Fruit fly (Drosophila melanogaster) whole organism, embryonic: Measurements from ENCODE around the gene CG5254.

Source experiments
- BEAF-32 ChIP-seq: fragments of 200-800 bp; sonication (Bioruptor generic); optimal IDR thresholded peaks from 3 replicates; lab custom pipeline; 2017; ENCODE audit warnings: missing biosample characterization, missing genetic modification characterization, mild to moderate bottlenecking, moderate library complexity, missing genetic modification reagents
- BtbVII ChIP-seq: fragments of 200-800 bp; sonication (Bioruptor generic); optimal IDR thresholded peaks from 3 replicates; lab custom pipeline; 2017; ENCODE audit warnings: missing biosample characterization, mild to moderate bottlenecking, missing genetic modification characterization
- CG10654 ChIP-seq: fragments of 200-800 bp; sonication (Bioruptor generic); optimal IDR thresholded peaks from 2 replicates; lab custom pipeline; 2016; ENCODE audit warnings: missing biosample characterization, missing genetic modification characterization
- CG11085 ChIP-seq: fragments of 200-800 bp; sonication (Bioruptor generic); IDR thresholded peaks from 2 replicates; pipeline ENCODE4 v1.3.6; 2022; ENCODE audit warnings: missing biosample characterization, missing genetic modification characterization
- CG11560 ChIP-seq: fragments of 200-800 bp; sonication (Bioruptor generic); IDR thresholded peaks from 3 replicates; pipeline ENCODE4 v1.3.6; 2022; ENCODE audit warnings: missing biosample characterization, missing genetic modification characterization
- CG11723 ChIP-seq: fragments of 200-800 bp; sonication (Bioruptor generic); optimal IDR thresholded peaks from 2 replicates; lab custom pipeline; 2017; ENCODE audit warnings: missing biosample characterization, mild to moderate bottlenecking, missing genetic modification characterization
- CG14965 ChIP-seq: fragments of 200-800 bp; sonication (Bioruptor generic); optimal IDR thresholded peaks from 2 replicates; lab custom pipeline; 2016; ENCODE audit warnings: missing biosample characterization, missing genetic modification characterization, borderline replicate concordance
- CG16779 ChIP-seq: fragments of 200-800 bp; sonication (Bioruptor generic); IDR thresholded peaks from 2 replicates; pipeline ENCODE4 v1.3.6; 2022; ENCODE audit warnings: missing biosample characterization, missing genetic modification characterization
- CG18764 ChIP-seq: fragments of 200-800 bp; sonication (Bioruptor generic); optimal IDR thresholded peaks from 3 replicates; lab custom pipeline; 2016; ENCODE audit warnings: missing biosample characterization, missing genetic modification characterization
- CG2202 ChIP-seq: fragments of 200-800 bp; sonication (Bioruptor generic); optimal IDR thresholded peaks from 2 replicates; lab custom pipeline; 2018; ENCODE audit warnings: missing biosample characterization, mild to moderate bottlenecking, missing genetic modification characterization
- CG31388 ChIP-seq: fragments of 200-800 bp; sonication (Bioruptor generic); optimal IDR thresholded peaks from 2 replicates; lab custom pipeline; 2016; ENCODE audit warnings: missing biosample characterization, missing genetic modification characterization
- CG3163 ChIP-seq: fragments of 200-800 bp; sonication (Bioruptor generic); optimal IDR thresholded peaks from 3 replicates; lab custom pipeline; 2016; ENCODE audit warnings: missing biosample characterization, missing genetic modification characterization
- CG42726 ChIP-seq: fragments of 200-800 bp; sonication (Bioruptor generic); IDR thresholded peaks from 2 replicates; pipeline ENCODE4 v1.3.6; 2022; ENCODE audit warnings: missing biosample characterization, missing genetic modification characterization; ENCODE audit not compliant: partially characterized antibody
- CG4854 ChIP-seq: fragments of 200-800 bp; sonication (Bioruptor generic); optimal IDR thresholded peaks from 2 replicates; lab custom pipeline; 2016; ENCODE audit warnings: missing biosample characterization, missing genetic modification characterization, inconsistent platforms
- CG7786 ChIP-seq: fragments of 200-800 bp; sonication (Bioruptor generic); optimal IDR thresholded peaks from 2 replicates; lab custom pipeline; 2016; ENCODE audit warnings: missing biosample characterization, missing genetic modification characterization
- CTCF ChIP-seq: fragments of 200-800 bp; sonication (Bioruptor generic); optimal IDR thresholded peaks from 2 replicates; lab custom pipeline; 2017; ENCODE audit warnings: missing biosample characterization, mild to moderate bottlenecking, missing genetic modification characterization, moderate library complexity
- Dbx ChIP-seq: fragments of 200-800 bp; sonication (Bioruptor generic); IDR thresholded peaks from 3 replicates; pipeline ENCODE4 v1.3.6; 2022; ENCODE audit warnings: missing biosample characterization, missing genetic modification characterization
- Dek ChIP-seq: fragments of 200-800 bp; sonication (Bioruptor generic); optimal IDR thresholded peaks from 3 replicates; lab custom pipeline; 2019; ENCODE audit warnings: missing biosample characterization, mild to moderate bottlenecking, missing genetic modification characterization, moderate library complexity
- Ets97D ChIP-seq: fragments of 200-800 bp; sonication (Bioruptor generic); optimal IDR thresholded peaks from 3 replicates; lab custom pipeline; 2016; ENCODE audit warnings: missing biosample characterization, missing genetic modification characterization
- Fer2 ChIP-seq: fragments of 200-800 bp; sonication (Bioruptor generic); optimal IDR thresholded peaks from 2 replicates; lab custom pipeline; 2018; ENCODE audit warnings: missing biosample characterization, mild to moderate bottlenecking, missing genetic modification characterization, moderate library complexity
- Hmr ChIP-seq: fragments of 200-800 bp; sonication (Bioruptor generic); optimal IDR thresholded peaks from 3 replicates; lab custom pipeline; 2017; ENCODE audit warnings: mild to moderate bottlenecking, missing biosample characterization, missing genetic modification reagents, missing genetic modification characterization
- Max ChIP-seq: fragments of 200-800 bp; sonication (Bioruptor generic); optimal IDR thresholded peaks from 2 replicates; lab custom pipeline; 2016; ENCODE audit warnings: missing biosample characterization, mild to moderate bottlenecking, missing genetic modification characterization
- Med ChIP-seq: fragments of 200-800 bp; sonication (Bioruptor generic); peaks from one replicate; lab custom pipeline; 2016; ENCODE audit warnings: missing biosample characterization, missing genetic modification characterization, mild to moderate bottlenecking, inconsistent platforms, moderate library complexity
- NFAT ChIP-seq: fragments of 200-800 bp; sonication (Bioruptor generic); IDR thresholded peaks from 2 replicates; pipeline ENCODE4 v1.3.6; 2022; ENCODE audit warnings: missing biosample characterization, missing genetic modification characterization
- Sox100B ChIP-seq: fragments of 200-800 bp; sonication (Bioruptor generic); optimal IDR thresholded peaks from 3 replicates; lab custom pipeline; 2018; ENCODE audit warnings: missing biosample characterization, mild to moderate bottlenecking, missing genetic modification characterization
- Ssrp ChIP-seq: fragments of 200-800 bp; sonication (Bioruptor generic); optimal IDR thresholded peaks from 2 replicates; lab custom pipeline; 2018; ENCODE audit warnings: missing biosample characterization, mild to moderate bottlenecking, missing genetic modification characterization, moderate library complexity
- ase ChIP-seq: fragments of 200-800 bp; sonication (Bioruptor generic); IDR thresholded peaks from 3 replicates; pipeline ENCODE4 v1.3.6; 2022; ENCODE audit warnings: missing biosample characterization, missing genetic modification characterization
- chm ChIP-seq: fragments of 200-800 bp; sonication (Bioruptor generic); IDR thresholded peaks from 2 replicates; pipeline ENCODE4 v1.3.6; 2022; ENCODE audit warnings: missing biosample characterization, missing genetic modification characterization
- chn ChIP-seq: fragments of 200-800 bp; sonication (Bioruptor generic); optimal IDR thresholded peaks from 2 replicates; lab custom pipeline; 2016; ENCODE audit warnings: missing biosample characterization, missing genetic modification characterization
- dimm ChIP-seq: fragments of 200-800 bp; sonication (Bioruptor generic); IDR thresholded peaks from 2 replicates; pipeline ENCODE4 v1.3.6; 2022; ENCODE audit warnings: missing biosample characterization, missing genetic modification characterization
- dysf ChIP-seq: fragments of 200-800 bp; sonication (Bioruptor generic); IDR thresholded peaks from 3 replicates; pipeline ENCODE4 v1.3.6; 2022; ENCODE audit warnings: missing biosample characterization, missing genetic modification characterization
- esg ChIP-seq: fragments of 200-800 bp; sonication (Bioruptor generic); conservative IDR thresholded peaks from 2 replicates; pipeline ENCODE4 v1.3.6; 2022; ENCODE audit warnings: missing biosample characterization, missing genetic modification characterization
- eve ChIP-seq, 2 experiments: fragments of >200 bp; optimal IDR thresholded peaks; 2 replicates each; lab custom pipeline; 2017; ENCODE audit warnings: missing biosample characterization in 2 of 2, missing genetic modification characterization in 2 of 2
- gcm ChIP-seq: fragments of 200-800 bp; sonication (Bioruptor generic); optimal IDR thresholded peaks from 2 replicates; lab custom pipeline; 2019; ENCODE audit warnings: missing biosample characterization, mild to moderate bottlenecking, missing genetic modification characterization, moderate library complexity
- gem ChIP-seq: fragments of 200-800 bp; sonication (Bioruptor generic); optimal IDR thresholded peaks from 2 replicates; lab custom pipeline; 2019; ENCODE audit warnings: missing biosample characterization, mild to moderate bottlenecking, missing genetic modification characterization, moderate library complexity
- hth ChIP-seq: fragments of >200 bp; optimal IDR thresholded peaks from 2 replicates; lab custom pipeline; 2017; ENCODE audit warnings: inconsistent platforms
- inv ChIP-seq: fragments of 200-800 bp; sonication (Bioruptor generic); IDR thresholded peaks from 2 replicates; pipeline ENCODE4 v1.3.6; 2022; ENCODE audit warnings: missing biosample characterization, missing genetic modification characterization; ENCODE audit not compliant: partially characterized antibody
- knrl ChIP-seq: fragments of 200-800 bp; sonication (Bioruptor generic); IDR thresholded peaks from 3 replicates; pipeline ENCODE4 v1.3.6; 2022; ENCODE audit warnings: missing biosample characterization, missing genetic modification characterization; ENCODE audit not compliant: partially characterized antibody
- lab ChIP-seq: fragments of 200-800 bp; sonication (Bioruptor generic); optimal IDR thresholded peaks from 3 replicates; lab custom pipeline; 2017; ENCODE audit warnings: missing biosample characterization, missing genetic modification characterization, mild to moderate bottlenecking, moderate library complexity, missing genetic modification reagents
- luna ChIP-seq: fragments of 200-800 bp; sonication (Bioruptor generic); optimal IDR thresholded peaks from 2 replicates; lab custom pipeline; 2016; ENCODE audit warnings: missing biosample characterization, missing genetic modification characterization
- nau ChIP-seq: fragments of 200-800 bp; sonication (Bioruptor generic); optimal IDR thresholded peaks from 3 replicates; lab custom pipeline; 2017; ENCODE audit warnings: missing biosample characterization, mild to moderate bottlenecking, missing genetic modification characterization, missing genetic modification reagents
- oc ChIP-seq: fragments of 200-800 bp; sonication (Bioruptor generic); optimal IDR thresholded peaks from 2 replicates; lab custom pipeline; 2018; ENCODE audit warnings: missing biosample characterization, mild to moderate bottlenecking, missing genetic modification characterization, moderate library complexity
- otp ChIP-seq: fragments of 200-800 bp; sonication (Bioruptor generic); IDR thresholded peaks from 3 replicates; pipeline ENCODE4, ENCODE4 v1.3.6; 2022; ENCODE audit warnings: missing biosample characterization, missing genetic modification characterization
- ranshi ChIP-seq: fragments of 200-800 bp; sonication (Bioruptor generic); IDR thresholded peaks from 2 replicates; pipeline ENCODE4 v1.3.6; 2022; ENCODE audit warnings: missing biosample characterization, missing genetic modification characterization
- sna ChIP-seq: fragments of 200-800 bp; sonication (Bioruptor generic); IDR thresholded peaks from 2 replicates; pipeline ENCODE4 v1.3.6; 2022; ENCODE audit warnings: missing biosample characterization, missing genetic modification characterization; ENCODE audit not compliant: partially characterized antibody
- unc-4 ChIP-seq: fragments of 200-800 bp; sonication (Bioruptor generic); IDR thresholded peaks from 2 replicates; pipeline ENCODE4 v1.3.6; 2022; ENCODE audit warnings: missing biosample characterization, missing genetic modification characterization; ENCODE audit not compliant: partially characterized antibody
- unpg ChIP-seq: fragments of 200-800 bp; sonication (Bioruptor generic); optimal IDR thresholded peaks from 3 replicates; lab custom pipeline; 2018; ENCODE audit warnings: missing biosample characterization, mild to moderate bottlenecking, missing genetic modification characterization, moderate library complexity
- usp ChIP-seq: fragments of >200 bp; optimal IDR thresholded peaks from 2 replicates; lab custom pipeline; 2017; ENCODE audit warnings: missing biosample characterization, missing genetic modification characterization
- vfl ChIP-seq: fragments of 200-800 bp; sonication (Bioruptor generic); optimal IDR thresholded peaks from 2 replicates; lab custom pipeline; 2016; ENCODE audit warnings: missing biosample characterization, missing genetic modification characterization
- zen ChIP-seq: fragments of 200-800 bp; sonication (Bioruptor generic); optimal IDR thresholded peaks from 3 replicates; lab custom pipeline; 2018; ENCODE audit warnings: missing biosample characterization, mild to moderate bottlenecking, missing genetic modification characterization, moderate library complexity
- zfh2 ChIP-seq: fragments of 200-800 bp; sonication (Bioruptor generic); optimal IDR thresholded peaks from 2 replicates; lab custom pipeline; 2016; ENCODE audit warnings: missing biosample characterization, missing genetic modification characterization

Gene CG5254

dm6 chrX:713249-713898, 36.8 kb upstream of the CG5254 start (continued):
- no peak for TF ChIP-seq usp (GFP tag; lab: Kevin White, UChicago)
- TF ChIP-seq BtbVII (GFP tag; lab: Kevin White, UChicago): no peak
- peak in 1 of 2 experiments; percentile 61 for TF ChIP-seq eve (GFP tag; optimal IDR thresholded peaks at IDR 0.05; lab: Kevin White, UChicago)
- TF ChIP-seq CG11085: no peak
- TF ChIP-seq Dek (tag; lab: Kevin White, UChicago): no peak
- TF ChIP-seq CG14965 (GFP tag; lab: Kevin White, UChicago): no peak
- no peak for TF ChIP-seq CG7786 (GFP tag; lab: Kevin White, UChicago)
- TF ChIP-seq CG11560 (tag; lab: Robert Waterston, UW): no peak
- TF ChIP-seq knrl (GFP tag; lab: Robert Waterston, UW): 0 out of 3 replicates have a peak, but pooled peaks have one; percentile 16
- TF ChIP-seq BEAF-32 (GFP tag; lab: Kevin White, UChicago): peak; percentile 46
- no peak for TF ChIP-seq CG11723 (GFP tag; lab: Kevin White, UChicago)
- no peak for TF ChIP-seq zen
- TF ChIP-seq CG3163 (GFP tag; lab: Kevin White, UChicago): no peak
- no peak for TF ChIP-seq ranshi
- TF ChIP-seq Ssrp (tag; lab: Kevin White, UChicago): no peak
- no peak for TF ChIP-seq CTCF (GFP tag; lab: Kevin White, UChicago)
- TF ChIP-seq Max (GFP tag; lab: Kevin White, UChicago): no peak
- no peak for TF ChIP-seq Sox100B (GFP tag; lab: Kevin White, UChicago)
- TF ChIP-seq chm (GFP tag; lab: Robert Waterston, UW): no peak
- TF ChIP-seq otp (GFP tag; lab: Robert Waterston, UW): no peak
- TF ChIP-seq luna: no peak
- TF ChIP-seq Hmr (GFP tag; lab: Kevin White, UChicago): no peak
- TF ChIP-seq CG31388 (GFP tag; lab: Kevin White, UChicago): no peak
- TF ChIP-seq CG16779: no peak
- TF ChIP-seq zfh2 (GFP tag; lab: Kevin White, UChicago): no peak
- TF ChIP-seq CG18764: no peak
- no peak for TF ChIP-seq Dbx
- no peak for TF ChIP-seq CG2202 (tag; lab: Kevin White, UChicago)
- TF ChIP-seq sna (GFP tag; lab: Robert Waterston, UW): no peak
- no peak for TF ChIP-seq unc-4 (GFP tag; lab: Robert Waterston, UW)
- no peak for TF ChIP-seq chn (GFP tag; lab: Kevin White, UChicago)
- peak; percentile 21 for TF ChIP-seq lab (GFP tag; lab: Kevin White, UChicago)
- TF ChIP-seq unpg: no peak
- no peak for TF ChIP-seq oc (tag; lab: Kevin White, UChicago)
- no peak for TF ChIP-seq dimm
- no peak for TF ChIP-seq NFAT (GFP tag; lab: Robert Waterston, UW)
- no peak for TF ChIP-seq dysf (GFP tag; lab: Robert Waterston, UW)
- no peak for TF ChIP-seq nau (GFP tag; lab: Kevin White, UChicago)
- TF ChIP-seq gcm: peak; percentile 66
- no peak for TF ChIP-seq CG42726 (GFP tag; lab: Robert Waterston, UW)
- no peak for TF ChIP-seq CG10654 (GFP tag; lab: Kevin White, UChicago)
- no peak for TF ChIP-seq esg (GFP tag; lab: Robert Waterston, UW)
- TF ChIP-seq Fer2: no peak
- TF ChIP-seq hth (lab: Kevin White, UChicago): no peak
- TF ChIP-seq ase (GFP tag; lab: Robert Waterston, UW): no peak
- TF ChIP-seq inv (GFP tag; lab: Robert Waterston, UW): no peak
- TF ChIP-seq Ets97D (GFP tag; lab: Kevin White, UChicago): no peak
- no peak for TF ChIP-seq vfl (GFP tag; lab: Kevin White, UChicago)
- TF ChIP-seq Med (GFP tag; lab: Kevin White, UChicago): peak; percentile 74
- TF ChIP-seq CG4854 (GFP tag; lab: Kevin White, UChicago): no peak
- TF ChIP-seq gem (tag; lab: Kevin White, UChicago): peak; percentile 15
